Fruit fly (Drosophila melanogaster) whole organism, adult: ENCODE results near the gene CG7276.

Experiments
- CG14711 ChIP-seq: fragments of 200-800 bp; sonication (Bioruptor generic); optimal IDR thresholded peaks from 2 replicates; lab custom pipeline; 2018; ENCODE audit warnings: missing biosample characterization, mild to moderate bottlenecking, missing genetic modification characterization, moderate library complexity
- CG5204 ChIP-seq: fragments of 200-800 bp; sonication (Bioruptor generic); optimal IDR thresholded peaks from 2 replicates; lab custom pipeline; 2016; ENCODE audit warnings: missing biosample characterization, missing genetic modification characterization
- CG7101 ChIP-seq: fragments of 200-800 bp; sonication (Bioruptor generic); optimal IDR thresholded peaks from 2 replicates; lab custom pipeline; 2018; ENCODE audit warnings: missing biosample characterization, mild to moderate bottlenecking, missing genetic modification characterization, moderate library complexity
- Clk ChIP-seq: fragments of 200-800 bp; sonication (Bioruptor generic); optimal IDR thresholded peaks from 2 replicates; lab custom pipeline; 2017; ENCODE audit warnings: missing biosample characterization, missing genetic modification characterization
- Crg-1 ChIP-seq: fragments of 200-800 bp; sonication (Bioruptor generic); optimal IDR thresholded peaks from 2 replicates; lab custom pipeline; 2016; ENCODE audit warnings: missing biosample characterization, missing genetic modification characterization
- Hr96 ChIP-seq: fragments of 200-800 bp; sonication (Bioruptor generic); optimal IDR thresholded peaks from 2 replicates; lab custom pipeline; 2016; ENCODE audit warnings: missing biosample characterization, missing genetic modification characterization
- Mnt ChIP-seq: fragments of 200-800 bp; sonication (Bioruptor generic); optimal IDR thresholded peaks from 2 replicates; lab custom pipeline; 2016; ENCODE audit warnings: missing biosample characterization, mild to moderate bottlenecking, missing genetic modification characterization
- cic ChIP-seq: fragments of 200-800 bp; sonication (Bioruptor generic); optimal IDR thresholded peaks from 2 replicates; lab custom pipeline; 2017; ENCODE audit warnings: missing biosample characterization, mild to moderate bottlenecking, missing genetic modification characterization, moderate library complexity
- kay ChIP-seq: fragments of 200-800 bp; sonication (Bioruptor generic); peaks from one replicate; lab custom pipeline; 2016; ENCODE audit warnings: missing biosample characterization, missing genetic modification characterization, borderline replicate concordance
- ovo ChIP-seq: fragments of 200-800 bp; sonication (Bioruptor generic); optimal IDR thresholded peaks from 2 replicates; lab custom pipeline; 2016; ENCODE audit warnings: missing biosample characterization, missing genetic modification characterization
- pad ChIP-seq: fragments of 200-800 bp; sonication (Bioruptor generic); optimal IDR thresholded peaks from 3 replicates; lab custom pipeline; 2017; ENCODE audit warnings: missing biosample characterization, missing genetic modification characterization, mild to moderate bottlenecking, moderate library complexity, missing genetic modification reagents
- toe ChIP-seq: fragments of 200-800 bp; sonication (Bioruptor generic); optimal IDR thresholded peaks from 2 replicates; lab custom pipeline; 2016; ENCODE audit warnings: missing biosample characterization, missing genetic modification characterization

DNA sequence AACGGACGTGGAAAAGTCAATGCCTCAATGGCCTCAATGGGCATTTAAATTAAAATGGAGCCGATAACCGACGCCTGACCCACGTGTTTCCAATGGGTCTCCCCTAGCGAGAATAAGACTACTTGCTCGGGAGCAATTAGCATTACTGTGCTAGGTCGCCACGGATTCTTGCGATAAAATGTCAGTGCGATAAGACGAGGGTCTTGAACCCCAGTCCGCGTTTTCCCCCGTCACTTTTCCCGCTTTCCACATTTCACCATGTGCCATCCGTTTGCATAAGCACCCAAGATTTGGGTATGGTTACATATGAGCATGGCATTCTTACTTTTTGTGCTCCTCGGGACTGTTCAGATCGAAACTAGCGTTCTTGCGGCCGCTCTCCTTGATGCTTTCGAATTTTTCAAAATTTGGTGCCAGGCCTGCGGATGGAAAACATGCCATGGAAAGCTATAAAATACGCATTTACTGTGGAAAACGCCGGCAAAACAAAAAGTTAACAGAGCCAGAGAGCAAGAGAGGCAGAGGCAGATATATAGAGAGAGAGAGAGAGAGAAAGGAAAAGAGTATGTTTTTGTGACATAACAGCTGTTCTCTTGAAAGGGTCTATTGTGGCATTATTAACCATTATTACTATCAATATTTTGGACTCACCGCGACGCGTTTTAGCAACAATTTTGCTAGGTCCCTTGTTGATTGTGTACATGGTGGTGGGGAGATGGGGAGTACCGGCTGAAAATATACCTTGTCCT lies 9.3 kb downstream of the CG7276 start:
- TF ChIP-seq Crg-1 (GFP tag; lab: Kevin White, UChicago) (no peak), Hr96 (GFP tag; lab: Kevin White, UChicago) (no peak), kay (GFP tag; lab: Kevin White, UChicago) (no peak), ovo (GFP tag; lab: Kevin White, UChicago) (no peak), CG14711 (tag; lab: Kevin White, UChicago) (no peak), toe (GFP tag; lab: Kevin White, UChicago) (no peak), Mnt (no peak), cic (no peak), pad (GFP tag; lab: Kevin White, UChicago) (no peak), Clk (GFP tag; lab: Kevin White, UChicago) (no peak), CG7101 (tag; lab: Kevin White, UChicago) (no peak), CG5204 (GFP tag; lab: Kevin White, UChicago) (no peak)
